Worm (Caenorhabditis elegans): ENCODE data around the gene srw-23.

- TF ChIP-seq ceh-39 (tag; optimal IDR thresholded peaks at IDR 0.05), result no peak
- TF ChIP-seq unc-62 (GFP tag; optimal IDR thresholded peaks at IDR 0.05), result no peak
- no peak for TF ChIP-seq mep-1 (tag; optimal IDR thresholded peaks at IDR 0.05)
- TF ChIP-seq blmp-1 (tag; optimal IDR thresholded peaks at IDR 0.05), result no peak
- no peak for TF ChIP-seq lin-13 (tag; optimal IDR thresholded peaks at IDR 0.05)
- TF ChIP-seq ces-1 (GFP tag; optimal IDR thresholded peaks at IDR 0.05), result no peak
- no peak for TF ChIP-seq M03D4.4 (tag; optimal IDR thresholded peaks at IDR 0.05)
- no peak for TF ChIP-seq elt-3 (tag; optimal IDR thresholded peaks at IDR 0.05)
- TF ChIP-seq mls-2 (tag; optimal IDR thresholded peaks at IDR 0.05), result no peak
- no peak for TF ChIP-seq unc-39 (tag; optimal IDR thresholded peaks at IDR 0.05)
- TF ChIP-seq lsy-2 (tag; optimal IDR thresholded peaks at IDR 0.05), result no peak
- TF ChIP-seq nhr-237 (tag; optimal IDR thresholded peaks at IDR 0.05), result no peak
- TF ChIP-seq elt-1 (tag; optimal IDR thresholded peaks at IDR 0.05; ENCODE audit: borderline replicate concordance, insufficient read depth), result no peak
These were observed 19.6 kb upstream of the srw-23 start, which contains the start of the genes clec-35 and clec-27 for ce11 chrV:16853956-16854683.
